Worm (Caenorhabditis elegans): ENCODE measurements around the gene sru-27.

ce11 chrV:1481742-1482141 lies 17.5 kb upstream of the sru-27 start, which contains the start of gene C38C3.4:
- no peak for TF ChIP-seq pqm-1 (tag; optimal IDR thresholded peaks at IDR 0.05)
- TF ChIP-seq ztf-11 (tag; optimal IDR thresholded peaks at IDR 0.05): no peak
- no peak for TF ChIP-seq lin-15B (tag; optimal IDR thresholded peaks at IDR 0.05)
- no peak for TF ChIP-seq nhr-76 (tag; optimal IDR thresholded peaks at IDR 0.05)
- no peak for TF ChIP-seq elt-3 (tag; optimal IDR thresholded peaks at IDR 0.05)
- TF ChIP-seq sox-4 (tag; optimal IDR thresholded peaks at IDR 0.05): no peak
- no peak for TF ChIP-seq nhr-19 (GFP tag; conservative IDR thresholded peaks at IDR 0.05)
- TF ChIP-seq snu-23 (GFP tag; optimal IDR thresholded peaks at IDR 0.05): no peak
- TF ChIP-seq elt-2 (tag; optimal IDR thresholded peaks at IDR 0.05): no peak
- no peak for TF ChIP-seq nhr-11 (tag; optimal IDR thresholded peaks at IDR 0.05)
- TF ChIP-seq lin-13 (GFP tag; optimal IDR thresholded peaks at IDR 0.05): no peak
- no peak for TF ChIP-seq skn-1 (tag; optimal IDR thresholded peaks at IDR 0.05)

Measured in whole organism, L1 larva.